Fruit fly (Drosophila melanogaster) whole organism, embryonic: ENCODE data around the gene phol.

Source experiments
- CG17361 ChIP-seq: fragments of 200-800 bp; sonication (Bioruptor generic); IDR thresholded peaks from 3 replicates; pipeline ENCODE4 v1.3.6; 2022; ENCODE audit warnings: missing biosample characterization, missing genetic modification characterization
- CG17385 ChIP-seq: fragments of 200-800 bp; sonication (Bioruptor generic); optimal IDR thresholded peaks from 3 replicates; lab custom pipeline; 2018; ENCODE audit warnings: missing biosample characterization, mild to moderate bottlenecking, missing genetic modification characterization
- CG2129 ChIP-seq: fragments of 200-800 bp; sonication (Bioruptor generic); IDR thresholded peaks from 2 replicates; pipeline ENCODE4 v1.3.6; 2022; ENCODE audit warnings: missing biosample characterization, missing genetic modification characterization; ENCODE audit not compliant: partially characterized antibody
- CG2678 ChIP-seq: fragments of 200-800 bp; sonication (Bioruptor generic); optimal IDR thresholded peaks from 3 replicates; lab custom pipeline; 2019; ENCODE audit warnings: missing biosample characterization, mild to moderate bottlenecking, missing genetic modification characterization, moderate library complexity
- CG3838 ChIP-seq: fragments of 200-800 bp; sonication (Bioruptor generic); optimal IDR thresholded peaks from 3 replicates; lab custom pipeline; 2016; ENCODE audit warnings: missing biosample characterization, missing genetic modification characterization
- CrebB ChIP-seq: fragments of 200-800 bp; sonication (Bioruptor generic); optimal IDR thresholded peaks from 3 replicates; lab custom pipeline; 2018; ENCODE audit warnings: missing biosample characterization, mild to moderate bottlenecking, missing genetic modification characterization
- Doc3 ChIP-seq: fragments of 200-800 bp; sonication (Bioruptor generic); IDR thresholded peaks from 3 replicates; pipeline ENCODE4 v1.3.6; 2022; ENCODE audit warnings: missing biosample characterization, missing genetic modification characterization; ENCODE audit not compliant: partially characterized antibody
- Sox102F ChIP-seq: fragments of 200-800 bp; sonication (Bioruptor generic); optimal IDR thresholded peaks from 2 replicates; lab custom pipeline; 2018; ENCODE audit warnings: missing biosample characterization, mild to moderate bottlenecking, missing genetic modification characterization, moderate library complexity
- Taf1 ChIP-seq: fragments of 200-800 bp; sonication (Bioruptor generic); IDR thresholded peaks from 2 replicates; pipeline ENCODE4 v1.3.6; 2022; ENCODE audit warnings: missing biosample characterization, missing genetic modification characterization
- inv ChIP-seq: fragments of 200-800 bp; sonication (Bioruptor generic); IDR thresholded peaks from 2 replicates; pipeline ENCODE4 v1.3.6; 2022; ENCODE audit warnings: missing biosample characterization, missing genetic modification characterization; ENCODE audit not compliant: partially characterized antibody
- prd ChIP-seq, 3 experiments: fragments of >200 bp in 2 of 3; fragments of 200-800 bp in 1 of 3; sonication (Bioruptor generic) in 1 of 3; optimal IDR thresholded peaks in 2 of 3; IDR thresholded peaks in 1 of 3; 2 replicates in 2 of 3; 3 replicates in 1 of 3; pipeline versions ENCODE4 v1.3.6 to Lab custom; 2017 to 2022; ENCODE audit warnings: missing biosample characterization in 1 of 3, missing genetic modification characterization in 1 of 3
- wor ChIP-seq: fragments of 200-800 bp; sonication (Bioruptor generic); IDR thresholded peaks from 2 replicates; pipeline ENCODE4 v1.3.6; 2022; ENCODE audit warnings: missing biosample characterization, missing genetic modification characterization
- yki ChIP-seq: fragments of >200 bp; optimal IDR thresholded peaks from 3 replicates; lab custom pipeline; 2018

DNA sequence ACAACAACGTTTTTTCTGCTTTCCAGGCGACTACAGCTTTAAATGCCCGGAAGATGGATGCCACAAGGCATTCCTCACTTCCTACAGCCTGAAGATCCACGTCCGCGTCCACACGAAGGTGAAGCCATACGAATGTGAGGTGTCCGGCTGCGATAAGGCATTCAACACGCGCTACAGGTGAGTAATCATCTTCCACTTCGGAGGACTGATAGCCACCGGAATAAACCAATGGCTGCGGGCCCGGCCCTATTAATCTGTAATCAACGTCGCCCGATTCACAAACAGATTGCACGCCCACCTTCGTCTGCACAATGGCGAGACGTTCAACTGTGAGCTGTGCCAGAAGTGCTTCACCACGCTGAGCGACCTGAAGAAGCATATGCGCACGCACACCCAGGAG, 20.2 kb downstream of the phol start:
- TF ChIP-seq CG2678 (tag; lab: Kevin White, UChicago) = no peak
- no peak for TF ChIP-seq CG2129
- no peak for TF ChIP-seq inv (GFP tag; lab: Robert Waterston, UW)
- TF ChIP-seq Taf1 (GFP tag; lab: Robert Waterston, UW) = no peak
- no peak for TF ChIP-seq CG3838 (GFP tag; lab: Kevin White, UChicago)
- TF ChIP-seq CrebB (tag; lab: Kevin White, UChicago) = no peak
- no peak for TF ChIP-seq Sox102F
- no peak for TF ChIP-seq CG17361
- no peak for TF ChIP-seq CG17385 (GFP tag; lab: Kevin White, UChicago)
- no peak for TF ChIP-seq Doc3
- TF ChIP-seq prd (optimal IDR thresholded peaks at IDR 0.05; lab: Kevin White, UChicago) = no peak
- TF ChIP-seq prd (GFP tag; IDR thresholded peaks at IDR 0.05; lab: Robert Waterston, UW) = no peak
- TF ChIP-seq yki (lab: Kevin White, UChicago) = no peak
- no peak for TF ChIP-seq wor (GFP tag; lab: Robert Waterston, UW)
